Fruit fly (Drosophila melanogaster): ENCODE results near the gene Ir40a.

- no peak for TF ChIP-seq CG12605 (GFP tag; IDR thresholded peaks at IDR 0.05)
- no peak for TF ChIP-seq CG8159 (tag; optimal IDR thresholded peaks at IDR 0.05)
- TF ChIP-seq CG9948 (tag; optimal IDR thresholded peaks at IDR 0.05), result no peak
- TF ChIP-seq CG34367 (tag; optimal IDR thresholded peaks at IDR 0.05), result no peak
- TF ChIP-seq CG13204 (GFP tag; optimal IDR thresholded peaks at IDR 0.05), result no peak
- no peak for TF ChIP-seq EcR (GFP tag; optimal IDR thresholded peaks at IDR 0.05)
- TF ChIP-seq Snoo (tag; optimal IDR thresholded peaks at IDR 0.05), result no peak
- no peak for TF ChIP-seq CG15710 (tag; optimal IDR thresholded peaks at IDR 0.05)
These were observed 67.9 kb downstream of the Ir40a start for dm6 chr2L:22146247-22146646.
